Worm (Caenorhabditis elegans) whole organism, late embryonic: Measurements from ENCODE around the gene T20G5.8.

Experiments used
- C08G9.2 ChIP-seq: sonication (generic microtip); optimal IDR thresholded peaks from 2 replicates; lab custom pipeline; 2016; ENCODE audit warnings: mild to moderate bottlenecking, missing genetic modification characterization, moderate library complexity, missing compliant biosample characterization
- ceh-2 ChIP-seq: sonication (generic microtip); optimal IDR thresholded peaks from 2 replicates; lab custom pipeline; 2016; ENCODE audit warnings: missing genotype, missing genetic modification characterization, missing compliant biosample characterization
- elt-2 ChIP-seq: sonication (generic microtip); optimal IDR thresholded peaks from 2 replicates; lab custom pipeline; 2016; ENCODE audit warnings: missing genetic modification reagents, missing genetic modification characterization, missing compliant biosample characterization
- hlh-8 ChIP-seq: sonication (generic microtip); optimal IDR thresholded peaks from 2 replicates; lab custom pipeline; 2016; ENCODE audit warnings: missing genotype, missing genetic modification characterization, missing compliant biosample characterization
- pat-9 ChIP-seq: fragments of 200-800 bp; sonication (Bioruptor generic); optimal IDR thresholded peaks from 2 replicates; lab custom pipeline; 2018; ENCODE audit warnings: mild to moderate bottlenecking, missing genetic modification characterization, moderate library complexity, missing compliant biosample characterization
- pha-4 ChIP-seq: fragments of 150-350 bp; optimal IDR thresholded peaks from 2 replicates; lab custom pipeline; 2018; ENCODE audit warnings: missing biosample characterization, missing genetic modification reagents, missing genetic modification characterization
- syd-9 ChIP-seq: sonication (generic microtip); optimal IDR thresholded peaks from 2 replicates; lab custom pipeline; 2016; ENCODE audit warnings: mild to moderate bottlenecking, missing genetic modification characterization, moderate library complexity, missing compliant biosample characterization
- tbx-2 ChIP-seq: sonication (generic microtip); optimal IDR thresholded peaks from 2 replicates; lab custom pipeline; 2016; ENCODE audit warnings: missing genetic modification characterization, missing compliant biosample characterization
- tbx-7 ChIP-seq: sonication (generic microtip); optimal IDR thresholded peaks from 2 replicates; lab custom pipeline; 2016; ENCODE audit warnings: missing genotype, missing genetic modification characterization, missing compliant biosample characterization
- unc-3 ChIP-seq, 2 experiments: fragments of 200-800 bp in 1 of 2; sonication (Bioruptor generic) in 1 of 2; sonication (generic microtip) in 1 of 2; conservative IDR thresholded peaks in 1 of 2; optimal IDR thresholded peaks in 1 of 2; 2 replicates each; pipeline versions ENCODE4 v1.3.6 to Lab custom; 2016 to 2022; ENCODE audit warnings: missing compliant biosample characterization in 2 of 2, missing genetic modification characterization in 2 of 2, missing genetic modification reagents in 1 of 2

ce11 chrIII:10152495-10152894, 46.7 kb upstream of the T20G5.8 start, which contains the start of gene nac-3:
- TF ChIP-seq hlh-8 (tag; lab: Kevin White, UChicago) (no peak), tbx-2 (tag; lab: Kevin White, UChicago) (no peak), elt-2 (tag; lab: Kevin White, UChicago) (no peak), syd-9 (tag; lab: Kevin White, UChicago) (no peak), pat-9 (tag; lab: Kevin White, UChicago) (no peak), C08G9.2 (tag; lab: Kevin White, UChicago) (no peak), tbx-7 (no peak), ceh-2 (tag; lab: Kevin White, UChicago) (no peak), pha-4 (tag; lab: Kevin White, UChicago) (no peak), unc-3 (GFP tag; conservative IDR thresholded peaks at IDR 0.05; lab: Robert Waterston, UW) (no peak), unc-3 (tag; optimal IDR thresholded peaks at IDR 0.05; lab: Kevin White, UChicago) (no peak)
